Fruit fly (Drosophila melanogaster): Measurements from ENCODE around the gene Spg7.

DNA sequence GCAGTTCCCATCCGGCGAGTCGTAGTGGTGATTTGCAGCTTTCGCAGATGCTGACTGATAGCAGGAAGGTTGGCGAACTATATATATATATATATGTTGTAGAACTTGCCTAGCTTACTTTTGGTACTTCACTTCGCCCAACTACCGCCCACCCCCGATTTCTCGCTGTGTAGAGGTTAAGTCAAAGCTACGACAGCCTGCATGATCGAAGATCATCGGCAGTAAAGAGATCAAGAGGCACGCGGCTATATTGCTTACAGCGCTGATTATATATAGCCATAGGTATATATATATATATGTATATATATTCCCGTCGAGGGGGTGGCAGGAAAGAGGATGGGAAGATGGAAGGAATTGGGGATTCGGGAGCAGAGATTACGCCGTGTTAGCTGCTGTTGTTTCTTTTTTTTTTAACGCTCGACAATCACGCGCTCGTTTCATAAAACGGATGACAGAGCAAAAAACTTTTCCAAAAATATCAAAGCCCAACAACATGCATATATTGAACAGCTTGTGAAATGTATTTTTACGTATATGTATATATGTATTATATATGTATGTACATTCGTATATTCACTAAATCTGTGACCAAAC is 35.4 kb downstream of the Spg7 start:
- TF ChIP-seq Snoo (tag; optimal IDR thresholded peaks at IDR 0.05): no peak
- no peak for TF ChIP-seq CG17806 (tag; optimal IDR thresholded peaks at IDR 0.05)
- TF ChIP-seq D1 (tag; optimal IDR thresholded peaks at IDR 0.05): no peak
- no peak for TF ChIP-seq EcR (GFP tag; optimal IDR thresholded peaks at IDR 0.05)
- TF ChIP-seq CG34367 (tag; optimal IDR thresholded peaks at IDR 0.05): no peak
- no peak for TF ChIP-seq CG15710 (tag; optimal IDR thresholded peaks at IDR 0.05)
- TF ChIP-seq fd96Ca (GFP tag; IDR thresholded peaks at IDR 0.05): no peak
- no peak for TF ChIP-seq CG12605 (GFP tag; IDR thresholded peaks at IDR 0.05)
- no peak for TF ChIP-seq CG13204 (GFP tag; optimal IDR thresholded peaks at IDR 0.05)
- TF ChIP-seq CG8159 (tag; optimal IDR thresholded peaks at IDR 0.05): no peak
